Fruit fly (Drosophila melanogaster): ENCODE measurements around the gene Prosalpha4.
A peak's percentile ranks its signal among the peaks of the same experiment; 100 is the strongest.

Prosalpha4 gene

DNA sequence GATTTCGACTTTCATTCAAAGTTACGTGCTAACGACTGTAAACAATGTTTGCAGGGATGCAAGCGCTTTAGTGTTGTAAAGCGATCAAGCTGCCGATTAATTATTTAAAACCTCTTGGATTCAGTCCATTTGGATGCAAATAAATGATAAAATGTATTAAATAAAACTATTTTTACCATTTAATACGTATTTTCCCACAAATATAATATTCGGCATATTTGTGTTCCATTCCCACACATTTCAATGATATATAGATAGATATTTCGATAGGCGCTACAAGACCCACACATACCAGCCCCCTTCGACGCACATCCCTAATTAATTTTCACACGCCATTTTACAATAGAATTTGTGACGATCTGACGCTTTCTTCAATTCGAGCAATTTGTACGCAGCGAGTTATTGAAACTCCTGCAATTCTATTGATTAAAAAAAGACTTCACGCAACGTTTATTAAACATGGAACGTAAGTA lies 12.5 kb downstream of the Prosalpha4 start, which contains the start of the genes CG32576 and caz (continued):
- TF ChIP-seq ro (GFP tag; IDR thresholded peaks at IDR 0.05) (no peak), Meics (GFP tag; optimal IDR thresholded peaks at IDR 0.05) (peak; percentile 33), lilli (GFP tag; optimal IDR thresholded peaks at IDR 0.05) (peak; percentile 40), CG2712 (tag; optimal IDR thresholded peaks at IDR 0.05) (peak; percentile 47), her (GFP tag; optimal IDR thresholded peaks at IDR 0.05) (no peak), pfk (GFP tag; optimal IDR thresholded peaks at IDR 0.05) (peak; percentile 93), CG13424 (tag; optimal IDR thresholded peaks at IDR 0.05) (peak; percentile 59), dmrt11E (tag; optimal IDR thresholded peaks at IDR 0.05) (peak; percentile 14), CG6254 (GFP tag; optimal IDR thresholded peaks at IDR 0.05) (peak; percentile 3), CG8924 (tag; optimal IDR thresholded peaks at IDR 0.05) (peak; percentile 60), CG9817 (tag; optimal IDR thresholded peaks at IDR 0.05) (no peak), Ets97D (GFP tag; optimal IDR thresholded peaks at IDR 0.05) (peak; percentile 29), CG12104 (GFP tag; optimal IDR thresholded peaks at IDR 0.05) (peak; percentile 24), CG7556 (GFP tag; optimal IDR thresholded peaks at IDR 0.05) (peak; percentile 32), fd3F (GFP tag; optimal IDR thresholded peaks at IDR 0.05) (peak; percentile 13), bsh (GFP tag; optimal IDR thresholded peaks at IDR 0.05) (peak in 1 of 2 experiments; percentile 21), CG30020 (tag; optimal IDR thresholded peaks at IDR 0.05) (peak; percentile 94), HLHmδ (GFP tag; optimal IDR thresholded peaks at IDR 0.05) (no peak), CG3163 (GFP tag; optimal IDR thresholded peaks at IDR 0.05) (no peak), Sin3A (optimal IDR thresholded peaks at IDR 0.05) (peak; percentile 65), sna (GFP tag; IDR thresholded peaks at IDR 0.05; ENCODE audit: partially characterized antibody) (peak; percentile 56; the same call in 1 of the 2 replicates), slou (GFP tag; optimal IDR thresholded peaks at IDR 0.05) (no peak), bbx (GFP tag; IDR thresholded peaks at IDR 0.05; ENCODE audit: partially characterized antibody) (0 out of 2 replicates have a peak, but pooled peaks have one; percentile 47), inv (GFP tag; IDR thresholded peaks at IDR 0.05; ENCODE audit: partially characterized antibody) (peak; percentile 67; the same call in 1 of the 2 replicates), Dref (GFP tag; IDR thresholded peaks at IDR 0.05) (peak; percentile 64), CG11504 (tag; optimal IDR thresholded peaks at IDR 0.05) (no peak), CG17568 (GFP tag; optimal IDR thresholded peaks at IDR 0.05) (peak; percentile 27), E2f2 (GFP tag; IDR thresholded peaks at IDR 0.05) (peak; percentile 51; the same call in 1 of the 2 replicates), amos (GFP tag; IDR thresholded peaks at IDR 0.05; ENCODE audit: partially characterized antibody) (peak; percentile 64), gro (GFP tag; optimal IDR thresholded peaks at IDR 0.05) (no peak), Trl (optimal IDR thresholded peaks at IDR 0.05) (no peak), Trl (GFP tag; optimal IDR thresholded peaks at IDR 0.05) (peak; percentile 14), CrebB (tag; optimal IDR thresholded peaks at IDR 0.05) (no peak), CG17186 (GFP tag; optimal IDR thresholded peaks at IDR 0.05) (peak; percentile 13), Lhr (GFP tag; optimal IDR thresholded peaks at IDR 0.05) (peak; percentile 9), MTF-1 (GFP tag; optimal IDR thresholded peaks at IDR 0.05; ENCODE audit: borderline replicate concordance) (no peak), CG8290 (GFP tag; optimal IDR thresholded peaks at IDR 0.05) (no peak), CG8290 (tag; optimal IDR thresholded peaks at IDR 0.05) (peak in 1 of 2 experiments; percentile 33), Bgb (GFP tag; IDR thresholded peaks at IDR 0.05; ENCODE audit: partially characterized antibody) (peak; percentile 35), az2 (GFP tag; optimal IDR thresholded peaks at IDR 0.05) (peak; percentile 29), mirr (GFP tag; optimal IDR thresholded peaks at IDR 0.05) (no peak), crp (GFP tag; optimal IDR thresholded peaks at IDR 0.05) (peak; percentile 2 to 88), CG12155 (GFP tag; optimal IDR thresholded peaks at IDR 0.05) (peak; percentile 37), repo (GFP tag; optimal IDR thresholded peaks at IDR 0.05) (no peak), exex (tag; optimal IDR thresholded peaks at IDR 0.05) (peak; percentile 61), CG8089 (GFP tag; optimal IDR thresholded peaks at IDR 0.05) (no peak), grau (tag; optimal IDR thresholded peaks at IDR 0.05) (peak; percentile 44), CG2202 (tag; optimal IDR thresholded peaks at IDR 0.05) (peak; percentile 5), unpg (GFP tag; optimal IDR thresholded peaks at IDR 0.05) (peak; percentile 31), CG17385 (GFP tag; optimal IDR thresholded peaks at IDR 0.05) (peak; percentile 22)
